Worm (Caenorhabditis elegans): ENCODE data around the gene vgln-1.

The vgln-1 gene

DNA sequence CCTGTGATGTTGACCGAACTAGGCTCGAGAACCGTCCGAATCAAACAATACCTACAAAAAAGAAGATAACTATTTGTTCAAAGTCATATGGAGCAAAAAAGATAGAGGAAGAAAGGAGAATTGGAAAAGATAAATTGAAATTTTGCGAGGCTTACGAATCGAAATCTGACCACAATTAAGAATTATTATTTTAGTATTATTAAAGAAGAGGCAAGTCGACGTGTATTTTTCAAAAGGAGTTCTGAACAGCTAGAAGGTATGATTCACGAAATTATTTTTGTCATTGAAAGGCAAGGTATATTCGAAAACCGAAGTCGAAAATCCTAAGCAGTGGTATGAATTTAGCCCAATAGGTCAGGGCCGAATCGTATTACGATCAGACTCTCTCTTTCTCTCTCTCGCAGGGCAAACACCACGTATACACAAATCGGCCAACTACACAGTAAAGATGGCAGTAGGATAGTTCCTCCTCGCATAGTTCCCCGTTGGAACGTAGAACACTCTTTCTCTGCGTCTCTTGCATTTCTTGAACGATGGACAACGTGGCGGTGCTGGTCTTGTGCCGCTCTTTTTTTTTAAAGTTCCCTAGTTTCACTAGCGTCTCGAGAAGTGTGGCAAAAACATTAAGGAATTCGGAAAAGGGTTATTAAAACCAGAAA, at the start of gene vgln-1:
TSS of gene vgln-1 (minus strand) at position 51 of the 659 bp plus-strand sequence.
- TF ChIP-seq madf-6 (GFP tag; IDR thresholded peaks at IDR 0.05): peak; percentile 26; the same call in 1 of the 2 replicates
- no peak for TF ChIP-seq unc-130 (GFP tag; optimal IDR thresholded peaks at IDR 0.05)
- TF ChIP-seq nhr-120 (GFP tag; IDR thresholded peaks at IDR 0.05): no peak
- TF ChIP-seq ceh-27 (GFP tag; optimal IDR thresholded peaks at IDR 0.05): peak; percentile 28
- TF ChIP-seq Y56A3A.18 (GFP tag; IDR thresholded peaks at IDR 0.05): 0 out of 2 replicates have a peak, but pooled peaks have one; percentile 52
- no peak for TF ChIP-seq attf-6 (GFP tag; IDR thresholded peaks at IDR 0.05)
- no peak for TF ChIP-seq mxl-1 (tag; optimal IDR thresholded peaks at IDR 0.05)
- TF ChIP-seq hmg-1.2 (GFP tag; IDR thresholded peaks at IDR 0.05): peak; percentile 48; the same call in 1 of the 2 replicates
- peak in 1 of 2 experiments; percentile 7 for TF ChIP-seq let-607 (tag; optimal IDR thresholded peaks at IDR 0.05)
- TF ChIP-seq ztf-25 (GFP tag; IDR thresholded peaks at IDR 0.05): 0 out of 2 replicates have a peak, but pooled peaks have one; percentile 56
- TF ChIP-seq ZK185.1 (tag; optimal IDR thresholded peaks at IDR 0.05; ENCODE audit: poor library complexity, severe bottlenecking): peak; percentile 12

DNA sequence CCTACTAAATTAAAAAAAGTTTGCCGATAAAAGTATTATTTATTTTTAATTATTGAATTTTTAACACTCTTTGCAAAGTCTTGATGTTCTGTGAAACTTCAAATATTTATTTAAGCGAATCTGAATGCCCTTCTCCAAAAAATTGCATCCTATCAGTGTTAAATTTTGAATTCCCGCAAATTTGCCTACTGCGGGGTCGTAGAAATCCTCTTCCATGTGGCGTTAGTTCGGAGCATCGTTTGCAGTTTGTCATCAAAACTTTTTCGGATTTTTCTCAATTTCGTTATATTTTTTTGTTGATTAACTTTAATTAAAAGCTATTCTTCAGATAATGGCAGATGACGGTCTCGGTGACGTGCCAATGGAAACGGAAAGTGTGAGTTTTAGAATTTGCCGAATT, 49.5 kb upstream of the vgln-1 start, which contains the start of gene ufd-3:
TSS of gene ufd-3 (plus strand) at position 324 of the 400 bp plus-strand sequence.
- TF ChIP-seq rpc-1 (optimal IDR thresholded peaks at IDR 0.05) (no peak), rpc-1 (tag; optimal IDR thresholded peaks at IDR 0.05) (no peak), aptf-2 (GFP tag; conservative IDR thresholded peaks at IDR 0.05) (peak; percentile 69; the same call in 1 of the 2 replicates), nhr-90 (tag; optimal IDR thresholded peaks at IDR 0.05) (no peak), hlh-12 (tag; optimal IDR thresholded peaks at IDR 0.05) (no peak), F33H1.4 (GFP tag; IDR thresholded peaks at IDR 0.05) (peak; percentile 43; the same call in 1 of the 2 replicates), C06A6.2 (GFP tag; conservative IDR thresholded peaks at IDR 0.05) (no peak), lin-54 (GFP tag; optimal IDR thresholded peaks at IDR 0.05) (peak; percentile 99), lin-40 (tag; optimal IDR thresholded peaks at IDR 0.05) (no peak), F39B2.1 (GFP tag; IDR thresholded peaks at IDR 0.05) (no peak), atf-7 (tag; optimal IDR thresholded peaks at IDR 0.05) (peak; percentile 49), rec-8 (tag; optimal IDR thresholded peaks at IDR 0.05) (peak; percentile 43 to 73), Y67H2A.10 (GFP tag; conservative IDR thresholded peaks at IDR 0.05) (peak; percentile 45; the same call in 1 of the 2 replicates), madf-8 (GFP tag; conservative IDR thresholded peaks at IDR 0.05) (peak; percentile 33; the same call in 1 of the 2 replicates), bed-1 (GFP tag; IDR thresholded peaks at IDR 0.05) (no peak), unc-62 (GFP tag; optimal IDR thresholded peaks at IDR 0.05) (no peak), sptf-2 (GFP tag; optimal IDR thresholded peaks at IDR 0.05) (no peak), ztf-25 (GFP tag; IDR thresholded peaks at IDR 0.05) (peak; percentile 65; the same call in 1 of the 2 replicates), F37B4.10 (GFP tag; IDR thresholded peaks at IDR 0.05) (no peak), xnd-1 (tag; optimal IDR thresholded peaks at IDR 0.05) (peak; percentile 53), ceh-58 (GFP tag; IDR thresholded peaks at IDR 0.05) (no peak), athp-1 (tag; optimal IDR thresholded peaks at IDR 0.05) (peak; percentile 64), Y56A3A.18 (GFP tag; IDR thresholded peaks at IDR 0.05) (no peak), F10E7.11 (tag; optimal IDR thresholded peaks at IDR 0.05) (peak; percentile 25), rcor-1 (GFP tag; IDR thresholded peaks at IDR 0.05) (peak; percentile 64; the same call in 1 of the 2 replicates), zim-3 (tag; optimal IDR thresholded peaks at IDR 0.05) (no peak), Y53G8AR.9 (GFP tag; conservative IDR thresholded peaks at IDR 0.05) (no peak), lsl-1 (GFP tag; optimal IDR thresholded peaks at IDR 0.05) (peak; percentile 54), mxl-1 (tag; optimal IDR thresholded peaks at IDR 0.05) (no peak), cebp-1 (GFP tag; IDR thresholded peaks at IDR 0.05) (no peak), cebp-1 (tag; optimal IDR thresholded peaks at IDR 0.05) (peak; percentile 63), nfya-2 (GFP tag; IDR thresholded peaks at IDR 0.05) (0 out of 2 replicates have a peak, but pooled peaks have one; percentile 45), lag-1 (GFP tag; IDR thresholded peaks at IDR 0.05) (no peak), ceh-40 (GFP tag; IDR thresholded peaks at IDR 0.05) (no peak), fkh-3 (tag; optimal IDR thresholded peaks at IDR 0.05) (no peak), tlf-1 (GFP tag; optimal IDR thresholded peaks at IDR 0.05) (peak; percentile 45), ceh-100 (GFP tag; IDR thresholded peaks at IDR 0.05) (peak; percentile 58), hlh-26 (GFP tag; conservative IDR thresholded peaks at IDR 0.05) (no peak)

All from whole organism, young adult.